Fruit fly (Drosophila melanogaster): ENCODE data around the gene cav.
A peak's percentile ranks its signal among the peaks of the same experiment; 100 is the strongest.

cav gene

dm6 chr3R:24260411-24260810, 39.5 kb downstream of the cav start:
- no peak for TF ChIP-seq CG8478 (optimal IDR thresholded peaks at IDR 0.05)
- no peak for TF ChIP-seq CTCF (optimal IDR thresholded peaks at IDR 0.05)

dm6 chr3R:24261380-24262021, 40.6 kb downstream of the cav start:
- TF ChIP-seq CG8478 (optimal IDR thresholded peaks at IDR 0.05) (no peak), CTCF (optimal IDR thresholded peaks at IDR 0.05) (no peak)

- no peak for TF ChIP-seq CG8478 (optimal IDR thresholded peaks at IDR 0.05)
- no peak for TF ChIP-seq CTCF (optimal IDR thresholded peaks at IDR 0.05)
Measured at dm6 chr3R:24262923-24263322, 42.0 kb downstream of the cav start.

- TF ChIP-seq CG8478 (optimal IDR thresholded peaks at IDR 0.05) (no peak), CTCF (optimal IDR thresholded peaks at IDR 0.05) (no peak)
Measured at dm6 chr3R:24263588-24264413, 42.9 kb downstream of the cav start.

dm6 chr3R:24264414-24265363, 43.8 kb downstream of the cav start:
- TF ChIP-seq CG8478 (optimal IDR thresholded peaks at IDR 0.05) (no peak), CTCF (optimal IDR thresholded peaks at IDR 0.05) (no peak)

- TF ChIP-seq CG8478 (optimal IDR thresholded peaks at IDR 0.05) = no peak
- no peak for TF ChIP-seq CTCF (optimal IDR thresholded peaks at IDR 0.05)
Measured at dm6 chr3R:24266786-24267579, 46.1 kb downstream of the cav start.

dm6 chr3R:24267580-24268202, 46.8 kb downstream of the cav start:
- TF ChIP-seq CTCF (optimal IDR thresholded peaks at IDR 0.05) (no peak), CG8478 (optimal IDR thresholded peaks at IDR 0.05) (no peak)

- TF ChIP-seq CG8478 (optimal IDR thresholded peaks at IDR 0.05) = no peak
- no peak for TF ChIP-seq CTCF (optimal IDR thresholded peaks at IDR 0.05)
Measured at dm6 chr3R:24268293-24268692, 47.4 kb downstream of the cav start.

dm6 chr3R:24270034-24270433, 49.1 kb downstream of the cav start:
- TF ChIP-seq CG8478 (optimal IDR thresholded peaks at IDR 0.05) (no peak), CTCF (optimal IDR thresholded peaks at IDR 0.05) (no peak)

dm6 chr3R:24270578-24270977, 49.7 kb downstream of the cav start:
- TF ChIP-seq CG8478 (optimal IDR thresholded peaks at IDR 0.05) (no peak), CTCF (optimal IDR thresholded peaks at IDR 0.05) (no peak)

- no peak for TF ChIP-seq CG8478 (optimal IDR thresholded peaks at IDR 0.05)
- TF ChIP-seq CTCF (optimal IDR thresholded peaks at IDR 0.05) = peak; percentile 53 to 56
Measured at dm6 chr3R:24271071-24271470, 50.2 kb downstream of the cav start, which contains the start of gene jar. Gene jar (minus strand): TSS chr3R:24271233.

dm6 chr3R:24272232-24272631, 51.3 kb downstream of the cav start:
- no peak for TF ChIP-seq CG8478 (optimal IDR thresholded peaks at IDR 0.05)
- no peak for TF ChIP-seq CTCF (optimal IDR thresholded peaks at IDR 0.05)

- TF ChIP-seq CG8478 (optimal IDR thresholded peaks at IDR 0.05) (no peak), CTCF (optimal IDR thresholded peaks at IDR 0.05) (no peak)
Measured at dm6 chr3R:24272775-24273290, 51.9 kb downstream of the cav start, which contains the start of gene Orct2. Gene Orct2 (plus strand): TSS chr3R:24273029.

Measured in S2 (cell line).